Worm (Caenorhabditis elegans) whole organism, young adult: ENCODE data around the gene cav-2.

Experiments
- B0035.1 ChIP-seq: sonication (generic microtip); optimal IDR thresholded peaks from 2 replicates; lab custom pipeline; 2016; ENCODE audit warnings: missing genetic modification characterization, mild to moderate bottlenecking, missing compliant biosample characterization, missing genotype, missing genetic modification reagents
- D2030.7 ChIP-seq: fragments of 200-800 bp; sonication (Bioruptor generic); IDR thresholded peaks from 2 replicates; pipeline ENCODE4 v1.3.6; 2022; ENCODE audit warnings: missing genetic modification reagents, missing genetic modification characterization, missing compliant biosample characterization
- F10E7.11 ChIP-seq: sonication (generic microtip); optimal IDR thresholded peaks from 2 replicates; lab custom pipeline; 2017; ENCODE audit warnings: mild to moderate bottlenecking, missing genetic modification characterization, moderate library complexity, missing compliant biosample characterization
- F37B4.10 ChIP-seq: fragments of 200-800 bp; sonication (Bioruptor generic); IDR thresholded peaks from 2 replicates; pipeline ENCODE4 v1.3.6; 2022; ENCODE audit warnings: missing genetic modification characterization, missing compliant biosample characterization
- F57C9.4 ChIP-seq: sonication (generic microtip); optimal IDR thresholded peaks from 2 replicates; lab custom pipeline; 2017; ENCODE audit warnings: mild to moderate bottlenecking, missing genetic modification characterization, missing compliant biosample characterization
- T07F8.4 ChIP-seq: sonication (generic microtip); optimal IDR thresholded peaks from 2 replicates; lab custom pipeline; 2016; ENCODE audit warnings: mild to moderate bottlenecking, missing genetic modification characterization, moderate library complexity, missing compliant biosample characterization
- Y56A3A.18 ChIP-seq: fragments of 200-800 bp; sonication (Bioruptor generic); IDR thresholded peaks from 2 replicates; pipeline ENCODE4 v1.3.6; 2022; ENCODE audit warnings: missing genetic modification reagents, missing genetic modification characterization, missing compliant biosample characterization
- Y79H2A.3 ChIP-seq: fragments of 200-800 bp; sonication (Bioruptor generic); conservative IDR thresholded peaks from 2 replicates; pipeline ENCODE4 v1.3.6; 2022; ENCODE audit warnings: missing genetic modification reagents, missing genetic modification characterization, missing compliant biosample characterization
- ama-1 ChIP-seq, 3 experiments: fragments of 150-350 bp in 1 of 3; sonication (generic microtip) in 2 of 3; optimal IDR thresholded peaks; 2 replicates each; lab custom pipeline; 2014 to 2018; ENCODE audit warnings: missing biosample characterization in 2 of 3, missing genetic modification characterization in 2 of 3, missing genetic modification reagents in 2 of 3
- attf-3 ChIP-seq: fragments of 200-800 bp; sonication (Bioruptor generic); conservative IDR thresholded peaks from 2 replicates; pipeline ENCODE4 v1.3.6; 2022; ENCODE audit warnings: missing genetic modification reagents, missing genetic modification characterization, missing compliant biosample characterization
- bed-1 ChIP-seq: fragments of 200-800 bp; sonication (Bioruptor generic); IDR thresholded peaks from 2 replicates; pipeline ENCODE4 v1.3.6; 2022; ENCODE audit warnings: missing genetic modification reagents, missing genetic modification characterization, missing compliant biosample characterization
- ceh-27 ChIP-seq: fragments of 200-800 bp; sonication (Bioruptor generic); optimal IDR thresholded peaks from 2 replicates; lab custom pipeline; 2018; ENCODE audit warnings: mild to moderate bottlenecking, missing genetic modification characterization, moderate library complexity, missing compliant biosample characterization
- ceh-40 ChIP-seq: fragments of 200-800 bp; sonication (Bioruptor generic); IDR thresholded peaks from 2 replicates; pipeline ENCODE4 v1.3.6; 2022; ENCODE audit warnings: missing genetic modification characterization, missing compliant biosample characterization
- ceh-79 ChIP-seq: sonication (generic microtip); optimal IDR thresholded peaks from 2 replicates; lab custom pipeline; 2017; ENCODE audit warnings: mild to moderate bottlenecking, missing genetic modification characterization, missing compliant biosample characterization
- ceh-91 ChIP-seq: fragments of 200-800 bp; sonication (Bioruptor generic); IDR thresholded peaks from 2 replicates; pipeline ENCODE4 v1.3.6; 2022; ENCODE audit warnings: missing genetic modification reagents, missing genetic modification characterization, missing compliant biosample characterization
- egl-18 ChIP-seq: fragments of 200-800 bp; sonication (Bioruptor generic); IDR thresholded peaks from 2 replicates; pipeline ENCODE4 v1.3.6; 2022; ENCODE audit warnings: missing genetic modification reagents, missing genetic modification characterization, missing compliant biosample characterization
- egl-44 ChIP-seq: fragments of 200-800 bp; sonication (Bioruptor generic); IDR thresholded peaks from 2 replicates; pipeline ENCODE4 v1.3.6; 2022; ENCODE audit warnings: missing genetic modification reagents, missing genetic modification characterization, missing compliant biosample characterization
- fkh-3 ChIP-seq: sonication (generic microtip); optimal IDR thresholded peaks from 2 replicates; lab custom pipeline; 2016; ENCODE audit warnings: mild to moderate bottlenecking, missing genetic modification characterization, missing compliant biosample characterization
- gei-17 ChIP-seq: fragments of 200-800 bp; sonication (Bioruptor generic); optimal IDR thresholded peaks from 2 replicates; lab custom pipeline; 2018; ENCODE audit warnings: mild to moderate bottlenecking, missing genetic modification characterization, missing compliant biosample characterization
- hmg-1.2 ChIP-seq: fragments of 200-800 bp; sonication (Bioruptor generic); IDR thresholded peaks from 2 replicates; pipeline ENCODE4 v1.3.6; 2022; ENCODE audit warnings: missing genetic modification reagents, missing genetic modification characterization, missing compliant biosample characterization
- hsf-1 ChIP-seq: fragments of 200-800 bp; sonication (Bioruptor generic); IDR thresholded peaks from 2 replicates; pipeline ENCODE4 v1.3.6; 2022; ENCODE audit warnings: missing genetic modification reagents, missing genetic modification characterization, missing compliant biosample characterization
- lag-1 ChIP-seq: fragments of 200-800 bp; sonication (Bioruptor generic); IDR thresholded peaks from 2 replicates; pipeline ENCODE4 v1.3.6; 2022; ENCODE audit warnings: missing genetic modification reagents, missing genetic modification characterization, missing compliant biosample characterization
- let-607 ChIP-seq, 2 experiments: fragments of 200-800 bp in 1 of 2; sonication (Bioruptor generic) in 1 of 2; sonication (generic microtip) in 1 of 2; optimal IDR thresholded peaks; 2 replicates each; lab custom pipeline; 2016 to 2018; ENCODE audit warnings: mild to moderate bottlenecking in 2 of 2, missing compliant biosample characterization in 2 of 2, missing genetic modification characterization in 2 of 2, moderate library complexity in 2 of 2, missing genotype in 1 of 2
- lir-1 ChIP-seq: fragments of 200-800 bp; sonication (Bioruptor generic); conservative IDR thresholded peaks from 2 replicates; pipeline ENCODE4 v1.3.6; 2022; ENCODE audit warnings: missing genetic modification reagents, missing genetic modification characterization, missing compliant biosample characterization
- lsy-27 ChIP-seq: sonication (generic microtip); optimal IDR thresholded peaks from 2 replicates; lab custom pipeline; 2017; ENCODE audit warnings: missing genetic modification characterization, mild to moderate bottlenecking, missing compliant biosample characterization, antibody characterized with exemption, missing genotype, borderline replicate concordance; ENCODE audit not compliant: insufficient read depth
- mcd-1 ChIP-seq: fragments of 200-800 bp; sonication (Bioruptor generic); IDR thresholded peaks from 2 replicates; pipeline ENCODE4 v1.3.6; 2022; ENCODE audit warnings: missing genetic modification reagents, missing genetic modification characterization, missing compliant biosample characterization
- mxl-1 ChIP-seq: sonication (generic microtip); optimal IDR thresholded peaks from 2 replicates; lab custom pipeline; 2016; ENCODE audit warnings: missing genetic modification characterization, missing compliant biosample characterization
- nhr-179 ChIP-seq: sonication (generic microtip); optimal IDR thresholded peaks from 2 replicates; lab custom pipeline; 2016; ENCODE audit warnings: mild to moderate bottlenecking, missing genetic modification characterization, missing compliant biosample characterization
- nhr-90 ChIP-seq: sonication (generic microtip); optimal IDR thresholded peaks from 2 replicates; lab custom pipeline; 2016; ENCODE audit warnings: missing genotype, mild to moderate bottlenecking, missing genetic modification characterization, missing compliant biosample characterization
- pbrm-1 ChIP-seq: fragments of 200-800 bp; sonication (Bioruptor generic); IDR thresholded peaks from 2 replicates; pipeline ENCODE4 v1.3.6; 2022; ENCODE audit warnings: missing genetic modification reagents, missing genetic modification characterization, missing compliant biosample characterization
- snpc-4 ChIP-seq, 5 experiments: fragments of 150-350 bp in 1 of 5; sonication (generic microtip) in 4 of 5; optimal IDR thresholded peaks; 2 replicates each; lab custom pipeline; 2014 to 2018; ENCODE audit warnings: missing genetic modification characterization in 5 of 5, missing biosample characterization in 3 of 5, antibody characterized with exemption in 2 of 5, mild to moderate bottlenecking in 2 of 5, missing compliant biosample characterization in 2 of 5, missing genotype in 2 of 5, moderate library complexity in 2 of 5, missing genetic modification reagents in 1 of 5
- somi-1 ChIP-seq: fragments of 200-800 bp; sonication (Bioruptor generic); optimal IDR thresholded peaks from 2 replicates; lab custom pipeline; 2018; ENCODE audit warnings: mild to moderate bottlenecking, missing genetic modification characterization, missing compliant biosample characterization
- sptf-2 ChIP-seq: fragments of 200-800 bp; sonication (Bioruptor generic); optimal IDR thresholded peaks from 2 replicates; lab custom pipeline; 2018; ENCODE audit warnings: mild to moderate bottlenecking, missing genetic modification characterization, missing compliant biosample characterization
- tbx-9 ChIP-seq: sonication (generic microtip); optimal IDR thresholded peaks from 2 replicates; lab custom pipeline; 2016; ENCODE audit warnings: borderline replicate concordance, missing genetic modification characterization, inconsistent platforms, missing compliant biosample characterization
- xnd-1 ChIP-seq: sonication (generic microtip); optimal IDR thresholded peaks from 2 replicates; lab custom pipeline; 2016; ENCODE audit warnings: missing genotype, missing genetic modification reagents, missing genetic modification characterization, missing compliant biosample characterization
- ztf-28 ChIP-seq: fragments of 200-800 bp; sonication (Bioruptor generic); IDR thresholded peaks from 2 replicates; pipeline ENCODE4 v1.3.6; 2022; ENCODE audit warnings: missing genetic modification reagents, missing genetic modification characterization, missing compliant biosample characterization
- ztf-3 ChIP-seq: fragments of 200-800 bp; sonication (Bioruptor generic); optimal IDR thresholded peaks from 2 replicates; lab custom pipeline; 2018; ENCODE audit warnings: mild to moderate bottlenecking, missing genetic modification characterization, missing compliant biosample characterization
- ztf-6 ChIP-seq: fragments of 200-800 bp; sonication (Bioruptor generic); IDR thresholded peaks from 2 replicates; pipeline ENCODE4 v1.3.6; 2022; ENCODE audit warnings: missing genetic modification reagents, missing genetic modification characterization, missing compliant biosample characterization

The cav-2 gene

DNA sequence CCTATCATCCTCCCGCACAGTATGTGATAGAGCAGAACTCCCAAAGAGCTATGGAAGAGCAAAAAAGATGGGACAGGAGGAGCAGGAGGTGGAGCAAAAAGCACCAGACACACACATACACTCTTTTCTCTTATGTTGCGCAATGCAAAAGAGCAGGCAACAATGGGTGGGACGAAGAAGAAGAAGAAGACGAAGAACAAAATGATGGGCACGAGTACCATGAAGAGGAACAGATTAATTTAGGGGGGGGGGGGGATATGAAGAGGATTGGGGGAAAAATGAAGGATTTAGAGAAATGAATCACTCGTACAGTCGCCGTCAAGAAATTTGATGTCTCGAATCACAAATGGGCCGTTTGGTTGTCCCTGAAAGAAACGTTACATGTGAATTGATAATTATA lies 45.3 kb upstream of the cav-2 start, which contains the start of gene avr-15:
Gene avr-15 (minus strand): TSS at position 101 of the 400 bp plus-strand sequence.
- TF ChIP-seq F10E7.11 (tag; lab: Kevin White, UChicago) (no peak), ceh-91 (GFP tag; lab: Robert Waterston, UW) (no peak), hmg-1.2 (GFP tag; lab: Robert Waterston, UW) (no peak), lsy-27 (tag; lab: Kevin White, UChicago) (no peak), egl-18 (GFP tag; lab: Robert Waterston, UW) (no peak), somi-1 (GFP tag; lab: Kevin White, UChicago) (no peak), bed-1 (GFP tag; lab: Robert Waterston, UW) (no peak), nhr-90 (tag; lab: Kevin White, UChicago) (no peak), ceh-79 (tag; lab: Kevin White, UChicago) (no peak)

- TF ChIP-seq ceh-40 (GFP tag; lab: Robert Waterston, UW) (no peak), snpc-4 (GFP tag; optimal IDR thresholded peaks at IDR 0.05; lab: Kevin White, UChicago) (no peak), snpc-4 (tag; optimal IDR thresholded peaks at IDR 0.05; lab: Kevin White, UChicago) (no peak), mxl-1 (tag; lab: Kevin White, UChicago) (no peak), ztf-6 (no peak), sptf-2 (GFP tag; lab: Kevin White, UChicago) (no peak), nhr-179 (tag; lab: Kevin White, UChicago) (no peak), T07F8.4 (no peak), lir-1 (GFP tag; lab: Robert Waterston, UW) (no peak), fkh-3 (tag; lab: Kevin White, UChicago) (no peak), egl-44 (GFP tag; lab: Robert Waterston, UW) (no peak), xnd-1 (no peak), F37B4.10 (no peak), D2030.7 (GFP tag; lab: Robert Waterston, UW) (no peak), tbx-9 (tag; lab: Kevin White, UChicago) (no peak), ztf-3 (GFP tag; lab: Kevin White, UChicago) (no peak), egl-18 (GFP tag; lab: Robert Waterston, UW) (no peak), B0035.1 (tag; lab: Kevin White, UChicago) (no peak), Y56A3A.18 (GFP tag; lab: Robert Waterston, UW) (no peak)
- TF ChIP-seq, all 124 proteins: peak for 0
Observed at ce11 chrV:13512515-13512914, 44.4 kb upstream of the cav-2 start.

DNA sequence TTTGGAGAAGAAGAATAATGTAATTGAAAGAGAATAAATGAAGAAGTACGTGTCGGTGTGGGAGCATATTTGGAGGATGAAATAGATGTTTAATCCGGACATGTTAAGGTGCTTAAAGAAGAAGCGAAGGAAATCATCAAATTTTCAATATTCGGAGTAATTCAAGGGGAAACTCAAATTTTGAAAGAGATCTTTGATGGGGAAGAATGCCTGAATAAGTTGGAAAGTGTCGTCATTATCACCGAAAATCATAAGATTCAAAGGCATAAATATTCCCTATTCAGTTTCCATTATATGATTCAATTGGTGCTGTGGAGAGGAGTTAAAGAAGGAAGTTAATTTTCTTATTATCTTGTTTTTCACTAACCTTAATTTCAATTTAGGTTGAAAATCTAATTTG lies 41.8 kb upstream of the cav-2 start, which contains the start of gene semi-1:
Gene semi-1 (minus strand): TSS at position 101 of the 400 bp plus-strand sequence.
- no peak for TF ChIP-seq snpc-4 (GFP tag; optimal IDR thresholded peaks at IDR 0.05; lab: Kevin White, UChicago)
- no peak for TF ChIP-seq snpc-4 (tag; optimal IDR thresholded peaks at IDR 0.05; lab: Kevin White, UChicago)
- TF ChIP-seq hsf-1 (GFP tag; lab: Robert Waterston, UW) = no peak
- TF ChIP-seq let-607 (tag; optimal IDR thresholded peaks at IDR 0.05; lab: Kevin White, UChicago) = no peak
- TF ChIP-seq gei-17 (GFP tag; lab: Kevin White, UChicago) = no peak
- TF ChIP-seq ztf-28 (GFP tag; lab: Robert Waterston, UW) = no peak
- no peak for TF ChIP-seq Y79H2A.3
- no peak for TF ChIP-seq ceh-27 (GFP tag; lab: Kevin White, UChicago)
- no peak for TF ChIP-seq lag-1 (GFP tag; lab: Robert Waterston, UW)
- no peak for TF ChIP-seq mxl-1 (tag; lab: Kevin White, UChicago)
- no peak for TF ChIP-seq F57C9.4 (tag; lab: Kevin White, UChicago)
- TF ChIP-seq mcd-1 (GFP tag; lab: Robert Waterston, UW) = no peak
- no peak for TF ChIP-seq pbrm-1 (GFP tag; lab: Robert Waterston, UW)
- no peak for TF ChIP-seq ama-1 (optimal IDR thresholded peaks at IDR 0.05; lab: Kevin White, UChicago)
- no peak for TF ChIP-seq ama-1 (GFP tag; optimal IDR thresholded peaks at IDR 0.05; lab: Kevin White, UChicago)
- no peak for TF ChIP-seq attf-3 (GFP tag; lab: Robert Waterston, UW)
- no peak for TF ChIP-seq tbx-9 (tag; lab: Kevin White, UChicago)
- no peak for TF ChIP-seq T07F8.4
- no peak for TF ChIP-seq somi-1 (GFP tag; lab: Kevin White, UChicago)
